Worm (Caenorhabditis elegans) whole organism, L1 larva: ENCODE data around the gene clec-149.
A peak's percentile ranks its signal among the peaks of the same experiment; 100 is the strongest.

ENCODE experiments used
- C16A3.4 ChIP-seq: fragments of 150-350 bp; optimal IDR thresholded peaks from 2 replicates; lab custom pipeline; 2014; ENCODE audit warnings: missing biosample characterization, missing genetic modification characterization
- aly-2 ChIP-seq: fragments of 150-350 bp; optimal IDR thresholded peaks from 2 replicates; lab custom pipeline; 2014; ENCODE audit warnings: missing biosample characterization, missing genetic modification characterization
- ceh-90 ChIP-seq: sonication (generic microtip); optimal IDR thresholded peaks from 2 replicates; lab custom pipeline; 2016; ENCODE audit warnings: missing genetic modification characterization, missing compliant biosample characterization
- elt-2 ChIP-seq: sonication (generic microtip); optimal IDR thresholded peaks from 2 replicates; lab custom pipeline; 2016; ENCODE audit warnings: missing genetic modification characterization, mild to moderate bottlenecking, inconsistent platforms, missing compliant biosample characterization, missing genetic modification reagents
- lin-13 ChIP-seq: fragments of 150-350 bp; optimal IDR thresholded peaks from 2 replicates; lab custom pipeline; 2014; ENCODE audit warnings: missing biosample characterization, missing genetic modification reagents, missing genetic modification characterization
- mab-9 ChIP-seq: fragments of 200-800 bp; sonication (Bioruptor generic); IDR thresholded peaks from 2 replicates; pipeline ENCODE4 v1.3.6; 2022; ENCODE audit warnings: missing genetic modification reagents, missing genetic modification characterization, missing compliant biosample characterization
- nhr-71 ChIP-seq: sonication (generic microtip); optimal IDR thresholded peaks from 2 replicates; lab custom pipeline; 2016; ENCODE audit warnings: mild to moderate bottlenecking, missing genetic modification characterization, moderate library complexity, missing compliant biosample characterization
- nhr-76 ChIP-seq: sonication (generic microtip); optimal IDR thresholded peaks from 2 replicates; lab custom pipeline; 2017; ENCODE audit warnings: missing biosample characterization, missing genetic modification characterization
- nhr-90 ChIP-seq: sonication (generic microtip); optimal IDR thresholded peaks from 2 replicates; lab custom pipeline; 2016; ENCODE audit warnings: mild to moderate bottlenecking, missing genetic modification characterization, missing compliant biosample characterization; ENCODE audit not compliant: poor library complexity
- skn-1 ChIP-seq: fragments of 150-350 bp; optimal IDR thresholded peaks from 2 replicates; lab custom pipeline; 2014; ENCODE audit warnings: missing biosample characterization, missing genetic modification characterization
- snpc-4 ChIP-seq: fragments of 150-350 bp; optimal IDR thresholded peaks from 2 replicates; lab custom pipeline; 2014; ENCODE audit warnings: missing biosample characterization, missing genetic modification characterization
- sptf-1 ChIP-seq: fragments of 150-350 bp; optimal IDR thresholded peaks from 2 replicates; lab custom pipeline; 2014; ENCODE audit warnings: missing biosample characterization, missing genetic modification characterization
- tbx-2 ChIP-seq: sonication (generic microtip); optimal IDR thresholded peaks from 2 replicates; lab custom pipeline; 2016; ENCODE audit warnings: missing genetic modification characterization, missing compliant biosample characterization

DNA sequence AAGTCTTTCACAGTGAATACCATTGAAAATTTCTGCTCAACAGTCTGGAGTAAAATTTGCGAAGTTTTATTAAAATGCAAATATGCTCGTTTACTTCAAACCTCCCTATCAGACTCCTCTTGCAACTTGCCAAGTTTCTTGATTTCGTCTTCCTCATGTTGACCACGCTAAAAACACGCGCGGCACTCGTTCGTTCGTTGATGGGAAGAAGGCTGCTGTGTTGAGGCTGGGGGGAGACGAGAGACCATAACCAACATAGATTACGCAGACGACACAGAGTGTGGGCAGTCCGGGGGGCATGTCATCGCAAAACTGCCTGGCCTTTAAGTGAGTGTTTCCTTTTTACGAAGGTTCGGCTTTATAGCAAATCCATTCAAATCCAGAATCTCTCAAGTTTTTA, 21.0 kb downstream of the clec-149 start:
- TF ChIP-seq elt-2 (tag; lab: Kevin White, UChicago) (no peak), snpc-4 (tag; lab: Kevin White, UChicago) (no peak), nhr-71 (tag; lab: Kevin White, UChicago) (peak; percentile 44), C16A3.4 (tag; lab: Kevin White, UChicago) (no peak), skn-1 (peak; percentile 8), aly-2 (tag; lab: Kevin White, UChicago) (no peak), nhr-90 (tag; lab: Kevin White, UChicago) (no peak), ceh-90 (no peak), mab-9 (no peak), nhr-76 (tag; lab: Kevin White, UChicago) (no peak), tbx-2 (no peak), sptf-1 (tag; lab: Kevin White, UChicago) (no peak), lin-13 (no peak)
